Fruit fly (Drosophila melanogaster) whole organism, embryonic: Measurements from ENCODE around the gene Drsl1.

Experiments used
- CG10209 ChIP-seq: fragments of 200-800 bp; sonication (Bioruptor generic); optimal IDR thresholded peaks from 3 replicates; lab custom pipeline; 2017; ENCODE audit warnings: missing biosample characterization, mild to moderate bottlenecking, missing genetic modification characterization, missing genetic modification reagents
- CG11456 ChIP-seq: fragments of 200-800 bp; sonication (Bioruptor generic); IDR thresholded peaks from 3 replicates; pipeline ENCODE4 v1.3.6; 2022; ENCODE audit warnings: missing biosample characterization, missing genetic modification characterization
- CG11696 ChIP-seq: fragments of 200-800 bp; sonication (Bioruptor generic); IDR thresholded peaks from 2 replicates; pipeline ENCODE4 v1.3.6; 2022; ENCODE audit warnings: missing biosample characterization, missing genetic modification characterization
- CG12071 ChIP-seq: fragments of 200-800 bp; sonication (Bioruptor generic); optimal IDR thresholded peaks from 3 replicates; lab custom pipeline; 2018; ENCODE audit warnings: missing biosample characterization, mild to moderate bottlenecking, missing genetic modification characterization
- CG12236 ChIP-seq: fragments of 200-800 bp; sonication (Bioruptor generic); optimal IDR thresholded peaks from 2 replicates; lab custom pipeline; 2016; ENCODE audit warnings: missing biosample characterization, missing genetic modification characterization
- CG13624 ChIP-seq: fragments of 200-800 bp; sonication (Bioruptor generic); optimal IDR thresholded peaks from 2 replicates; lab custom pipeline; 2016; ENCODE audit warnings: missing biosample characterization, missing genetic modification characterization
- CG14441 ChIP-seq: fragments of 200-800 bp; sonication (Bioruptor generic); IDR thresholded peaks from 2 replicates; pipeline ENCODE4 v1.3.6; 2022; ENCODE audit warnings: missing biosample characterization, missing genetic modification characterization
- CG31224 ChIP-seq: fragments of 200-800 bp; sonication (Bioruptor generic); IDR thresholded peaks from 2 replicates; pipeline ENCODE4 v1.3.6; 2022; ENCODE audit warnings: missing biosample characterization, missing genetic modification characterization
- CG3281 ChIP-seq: fragments of 200-800 bp; sonication (Bioruptor generic); optimal IDR thresholded peaks from 3 replicates; lab custom pipeline; 2017; ENCODE audit warnings: missing biosample characterization, mild to moderate bottlenecking, missing genetic modification characterization
- CG34224 ChIP-seq: fragments of 200-800 bp; sonication (Bioruptor generic); IDR thresholded peaks from 3 replicates; pipeline ENCODE4 v1.3.6; 2022; ENCODE audit warnings: missing biosample characterization, missing genetic modification characterization; ENCODE audit not compliant: partially characterized antibody
- CG34376 ChIP-seq: fragments of 200-800 bp; sonication (Bioruptor generic); optimal IDR thresholded peaks from 2 replicates; lab custom pipeline; 2018; ENCODE audit warnings: missing biosample characterization, mild to moderate bottlenecking, missing genetic modification characterization
- CG34422 ChIP-seq: fragments of 200-800 bp; sonication (Bioruptor generic); IDR thresholded peaks from 3 replicates; pipeline ENCODE4 v1.3.6; 2022; ENCODE audit warnings: missing biosample characterization, missing genetic modification characterization
- CG4854 ChIP-seq: fragments of 200-800 bp; sonication (Bioruptor generic); optimal IDR thresholded peaks from 2 replicates; lab custom pipeline; 2016; ENCODE audit warnings: missing biosample characterization, missing genetic modification characterization, inconsistent platforms
- CG6813 ChIP-seq: fragments of 200-800 bp; sonication (Bioruptor generic); optimal IDR thresholded peaks from 2 replicates; lab custom pipeline; 2017; ENCODE audit warnings: missing biosample characterization, missing genetic modification characterization, mild to moderate bottlenecking, moderate library complexity, missing genetic modification reagents
- CG7556 ChIP-seq: fragments of 200-800 bp; sonication (Bioruptor generic); optimal IDR thresholded peaks from 2 replicates; lab custom pipeline; 2017; ENCODE audit warnings: missing biosample characterization, mild to moderate bottlenecking, missing genetic modification characterization
- CG7987 ChIP-seq: fragments of 200-800 bp; sonication (Bioruptor generic); optimal IDR thresholded peaks from 2 replicates; lab custom pipeline; 2018; ENCODE audit warnings: missing biosample characterization, mild to moderate bottlenecking, missing genetic modification characterization, moderate library complexity
- CG8478 ChIP-seq: fragments of >200 bp; optimal IDR thresholded peaks from 2 replicates; lab custom pipeline; 2018
- CG9727 ChIP-seq: fragments of 200-800 bp; sonication (Bioruptor generic); optimal IDR thresholded peaks from 3 replicates; lab custom pipeline; 2017; ENCODE audit warnings: missing biosample characterization, mild to moderate bottlenecking, missing genetic modification characterization
- D ChIP-seq, 2 experiments: fragments of 200-800 bp in 1 of 2; fragments of >200 bp in 1 of 2; sonication (Bioruptor generic) in 1 of 2; optimal IDR thresholded peaks; 2 replicates in 1 of 2; 3 replicates in 1 of 2; lab custom pipeline; 2017; ENCODE audit warnings: mild to moderate bottlenecking in 1 of 2, missing biosample characterization in 1 of 2, missing genetic modification characterization in 1 of 2, missing genetic modification reagents in 1 of 2
- E2f2 ChIP-seq: fragments of 200-800 bp; sonication (Bioruptor generic); IDR thresholded peaks from 2 replicates; pipeline ENCODE4 v1.3.6; 2022; ENCODE audit warnings: missing biosample characterization, missing genetic modification characterization
- HLH4C ChIP-seq: fragments of 200-800 bp; sonication (Bioruptor generic); IDR thresholded peaks from 3 replicates; pipeline ENCODE4 v1.3.6; 2022; ENCODE audit warnings: missing biosample characterization, missing genetic modification characterization; ENCODE audit not compliant: partially characterized antibody
- MBD-R2 ChIP-seq: fragments of 200-800 bp; sonication (Bioruptor generic); IDR thresholded peaks from 2 replicates; pipeline ENCODE4 v1.3.6; 2022; ENCODE audit warnings: missing biosample characterization, missing genetic modification characterization
- Med ChIP-seq: fragments of 200-800 bp; sonication (Bioruptor generic); peaks from one replicate; lab custom pipeline; 2016; ENCODE audit warnings: missing biosample characterization, missing genetic modification characterization, mild to moderate bottlenecking, inconsistent platforms, moderate library complexity
- NC2β ChIP-seq: fragments of 200-800 bp; sonication (Bioruptor generic); optimal IDR thresholded peaks from 2 replicates; lab custom pipeline; 2016; ENCODE audit warnings: missing biosample characterization, missing genetic modification characterization
- NK7.1 ChIP-seq: fragments of 200-800 bp; sonication (Bioruptor generic); optimal IDR thresholded peaks from 3 replicates; lab custom pipeline; 2016; ENCODE audit warnings: missing biosample characterization, missing genetic modification characterization
- Pdp1 ChIP-seq, 2 experiments: fragments of 200-800 bp; sonication (Bioruptor generic); optimal IDR thresholded peaks; 3 replicates each; lab custom pipeline; 2016; ENCODE audit warnings: missing biosample characterization in 2 of 2, missing genetic modification characterization in 2 of 2, mild to moderate bottlenecking in 1 of 2, moderate library complexity in 1 of 2
- Ssrp ChIP-seq: fragments of 200-800 bp; sonication (Bioruptor generic); optimal IDR thresholded peaks from 2 replicates; lab custom pipeline; 2018; ENCODE audit warnings: missing biosample characterization, mild to moderate bottlenecking, missing genetic modification characterization, moderate library complexity
- amos ChIP-seq: fragments of 200-800 bp; sonication (Bioruptor generic); IDR thresholded peaks from 2 replicates; pipeline ENCODE4 v1.3.6; 2022; ENCODE audit warnings: missing biosample characterization, missing genetic modification characterization; ENCODE audit not compliant: partially characterized antibody
- ap ChIP-seq: fragments of 200-800 bp; sonication (Bioruptor generic); IDR thresholded peaks from 2 replicates; pipeline ENCODE4 v1.3.6; 2022; ENCODE audit warnings: missing biosample characterization, missing genetic modification characterization
- cad ChIP-seq: fragments of >200 bp; optimal IDR thresholded peaks from 2 replicates; lab custom pipeline; 2017; ENCODE audit warnings: missing biosample characterization, missing genetic modification characterization
- ci ChIP-seq: fragments of 200-800 bp; sonication (Bioruptor generic); IDR thresholded peaks from 3 replicates; pipeline ENCODE4 v1.3.6; 2022; ENCODE audit warnings: missing biosample characterization, missing genetic modification characterization
- dm ChIP-seq: fragments of 200-800 bp; sonication (Bioruptor generic); optimal IDR thresholded peaks from 3 replicates; lab custom pipeline; 2016; ENCODE audit warnings: missing biosample characterization, missing genetic modification characterization
- dmrt11E ChIP-seq: fragments of 200-800 bp; sonication (Bioruptor generic); optimal IDR thresholded peaks from 3 replicates; lab custom pipeline; 2018; ENCODE audit warnings: missing biosample characterization, mild to moderate bottlenecking, missing genetic modification characterization, moderate library complexity
- dpn ChIP-seq, 2 experiments: fragments of 200-800 bp; sonication (Bioruptor generic); optimal IDR thresholded peaks; 3 replicates each; lab custom pipeline; 2016; ENCODE audit warnings: missing biosample characterization in 2 of 2, missing genetic modification characterization in 2 of 2
- gem ChIP-seq: fragments of 200-800 bp; sonication (Bioruptor generic); optimal IDR thresholded peaks from 2 replicates; lab custom pipeline; 2019; ENCODE audit warnings: missing biosample characterization, mild to moderate bottlenecking, missing genetic modification characterization, moderate library complexity
- grau ChIP-seq: fragments of 200-800 bp; optimal IDR thresholded peaks from 3 replicates; lab custom pipeline; 2019; ENCODE audit warnings: missing biosample characterization, mild to moderate bottlenecking, missing genetic modification characterization, moderate library complexity
- grn ChIP-seq: fragments of 200-800 bp; sonication (Bioruptor generic); optimal IDR thresholded peaks from 3 replicates; lab custom pipeline; 2017; ENCODE audit warnings: missing biosample characterization, missing genetic modification characterization
- knrl ChIP-seq: fragments of 200-800 bp; sonication (Bioruptor generic); IDR thresholded peaks from 3 replicates; pipeline ENCODE4 v1.3.6; 2022; ENCODE audit warnings: missing biosample characterization, missing genetic modification characterization; ENCODE audit not compliant: partially characterized antibody
- nerfin-2 ChIP-seq: fragments of 200-800 bp; sonication (Bioruptor generic); IDR thresholded peaks from 2 replicates; pipeline ENCODE4 v1.3.6; 2022; ENCODE audit warnings: missing biosample characterization, missing genetic modification characterization; ENCODE audit not compliant: partially characterized antibody
- org-1 ChIP-seq: fragments of 200-800 bp; sonication (Bioruptor generic); optimal IDR thresholded peaks from 2 replicates; lab custom pipeline; 2017; ENCODE audit warnings: missing biosample characterization, missing genetic modification characterization
- pfk ChIP-seq: fragments of 200-800 bp; sonication (Bioruptor generic); optimal IDR thresholded peaks from 2 replicates; lab custom pipeline; 2018; ENCODE audit warnings: missing biosample characterization, mild to moderate bottlenecking, missing genetic modification characterization, moderate library complexity
- pum ChIP-seq: fragments of 200-800 bp; sonication (Bioruptor generic); optimal IDR thresholded peaks from 2 replicates; lab custom pipeline; 2016; ENCODE audit warnings: missing biosample characterization, missing genetic modification characterization
- ro ChIP-seq: fragments of 200-800 bp; sonication (Bioruptor generic); IDR thresholded peaks from 2 replicates; pipeline ENCODE4 v1.3.6; 2022; ENCODE audit warnings: missing biosample characterization, missing genetic modification characterization
- slbo ChIP-seq: fragments of 200-800 bp; sonication (Bioruptor generic); IDR thresholded peaks from 2 replicates; pipeline ENCODE4 v1.3.6; 2022; ENCODE audit warnings: missing biosample characterization, missing genetic modification characterization
- sna ChIP-seq: fragments of 200-800 bp; sonication (Bioruptor generic); IDR thresholded peaks from 2 replicates; pipeline ENCODE4 v1.3.6; 2022; ENCODE audit warnings: missing biosample characterization, missing genetic modification characterization; ENCODE audit not compliant: partially characterized antibody
- wek ChIP-seq: fragments of 200-800 bp; sonication (Bioruptor generic); optimal IDR thresholded peaks from 3 replicates; lab custom pipeline; 2018; ENCODE audit warnings: missing biosample characterization, mild to moderate bottlenecking, missing genetic modification characterization, moderate library complexity

Gene Drsl1

DNA sequence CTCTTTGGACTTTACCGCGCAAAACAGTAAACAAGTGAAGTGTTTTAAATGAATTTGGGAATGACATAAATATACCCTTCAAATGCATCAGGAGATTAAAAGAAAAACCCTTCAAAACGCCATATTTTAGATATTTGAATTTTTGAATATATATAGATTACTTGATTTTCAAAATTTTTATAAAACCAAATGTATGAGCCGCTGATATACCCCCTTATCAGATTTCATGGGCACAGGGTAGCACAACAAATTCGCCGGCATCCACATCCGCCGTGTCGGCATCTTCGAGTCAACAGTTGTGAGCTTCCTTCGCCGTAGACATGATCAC, 42.3 kb upstream of the Drsl1 start, which contains the start of gene Ids (continued):
- TF ChIP-seq ap (GFP tag; lab: Robert Waterston, UW): no peak; the same call in 1 of the 2 replicates
- TF ChIP-seq org-1 (GFP tag; lab: Kevin White, UChicago): peak; percentile 58
- peak; percentile 60 for TF ChIP-seq CG3281 (GFP tag; lab: Kevin White, UChicago)
- peak; percentile 49 for TF ChIP-seq CG6813 (GFP tag; lab: Kevin White, UChicago)
- peak; percentile 83 for TF ChIP-seq ci
- peak; percentile 2 for TF ChIP-seq CG13624
- no peak for TF ChIP-seq CG12071 (GFP tag; lab: Kevin White, UChicago)
- no peak for TF ChIP-seq pfk (GFP tag; lab: Kevin White, UChicago)
- TF ChIP-seq CG34376 (GFP tag; lab: Kevin White, UChicago): no peak
- TF ChIP-seq pum (GFP tag; lab: Kevin White, UChicago): no peak
- TF ChIP-seq gem (tag; lab: Kevin White, UChicago): peak; percentile 78
- TF ChIP-seq dm (GFP tag; lab: Kevin White, UChicago): no peak
- TF ChIP-seq wek (GFP tag; lab: Kevin White, UChicago): no peak
- peak; percentile 84 for TF ChIP-seq slbo (GFP tag; lab: Robert Waterston, UW)
- TF ChIP-seq knrl (GFP tag; lab: Robert Waterston, UW): no peak
- peak; percentile 48 for TF ChIP-seq dmrt11E (tag; lab: Kevin White, UChicago)
- TF ChIP-seq CG11696 (GFP tag; lab: Robert Waterston, UW): no peak
- peak; percentile 35 for TF ChIP-seq NC2β (GFP tag; lab: Kevin White, UChicago)
- TF ChIP-seq CG12236: no peak
- peak; percentile 36; the same call in 1 of the 2 replicates for TF ChIP-seq ro
- TF ChIP-seq CG11456 (GFP tag; lab: Robert Waterston, UW): peak; percentile 71; the same call in 2 of the 3 replicates
- TF ChIP-seq CG7987 (GFP tag; lab: Kevin White, UChicago): no peak

- TF ChIP-seq grau (tag; lab: Kevin White, UChicago) (peak; percentile 54), ap (GFP tag; lab: Robert Waterston, UW) (no peak), Med (GFP tag; lab: Kevin White, UChicago) (peak; percentile 52), cad (GFP tag; lab: Kevin White, UChicago) (no peak), CG7987 (GFP tag; lab: Kevin White, UChicago) (no peak)
Observed at dm6 chr3L:3377247-3377964, 41.8 kb upstream of the Drsl1 start.

dm6 chr3L:3376551-3376950, 41.0 kb upstream of the Drsl1 start, which contains the start of gene CG12012:
Gene CG12012 (plus strand): TSS chr3L:3376757.
- peak; percentile 59; the same call in 1 of the 3 replicates for TF ChIP-seq CG34224 (GFP tag; lab: Robert Waterston, UW)
- TF ChIP-seq CG10209 (GFP tag; lab: Kevin White, UChicago): no peak
- TF ChIP-seq CG31224: no peak
- peak; percentile 63 for TF ChIP-seq HLH4C (GFP tag; lab: Robert Waterston, UW)
- TF ChIP-seq E2f2 (GFP tag; lab: Robert Waterston, UW): peak; percentile 85
- TF ChIP-seq Ssrp: no peak
- TF ChIP-seq CG8478 (lab: Kevin White, UChicago): no peak
- TF ChIP-seq NK7.1 (GFP tag; lab: Kevin White, UChicago): no peak
- TF ChIP-seq dpn (GFP tag; optimal IDR thresholded peaks at IDR 0.05; lab: Kevin White, UChicago): no peak
- TF ChIP-seq CG9727 (GFP tag; lab: Kevin White, UChicago): no peak
- no peak for TF ChIP-seq CG4854 (GFP tag; lab: Kevin White, UChicago)
- 0 out of 3 replicates have a peak, but pooled peaks have one; percentile 17 for TF ChIP-seq knrl (GFP tag; lab: Robert Waterston, UW)
- TF ChIP-seq D (optimal IDR thresholded peaks at IDR 0.05; lab: Kevin White, UChicago): no peak
- TF ChIP-seq D (GFP tag; optimal IDR thresholded peaks at IDR 0.05; lab: Kevin White, UChicago): no peak
- TF ChIP-seq CG34422 (GFP tag; lab: Robert Waterston, UW): no peak
- TF ChIP-seq sna (GFP tag; lab: Robert Waterston, UW): peak; percentile 62; the same call in 1 of the 2 replicates
- peak; percentile 55; the same call in 1 of the 2 replicates for TF ChIP-seq nerfin-2 (GFP tag; lab: Robert Waterston, UW)
- TF ChIP-seq CG14441: no peak
- no peak for TF ChIP-seq CG7556
- TF ChIP-seq grn: no peak
- peak; percentile 43; the same call in 1 of the 2 replicates for TF ChIP-seq MBD-R2 (GFP tag; lab: Robert Waterston, UW)
- TF ChIP-seq amos (GFP tag; lab: Robert Waterston, UW): peak; percentile 50; the same call in 1 of the 2 replicates
- TF ChIP-seq Pdp1 (GFP tag; optimal IDR thresholded peaks at IDR 0.05; lab: Kevin White, UChicago): no peak
